Worm (Caenorhabditis elegans) whole organism, early embryonic: ENCODE results near the gene gar-3.

Experiments
- B0310.2 ChIP-seq: sonication (generic microtip); optimal IDR thresholded peaks from 2 replicates; lab custom pipeline; 2016; ENCODE audit warnings: mild to moderate bottlenecking, missing genetic modification characterization, missing compliant biosample characterization
- F13C5.2 ChIP-seq: sonication (generic microtip); optimal IDR thresholded peaks from 2 replicates; lab custom pipeline; 2017; ENCODE audit warnings: mild to moderate bottlenecking, missing genetic modification characterization, inconsistent platforms, missing compliant biosample characterization
- aly-1 ChIP-seq: sonication (generic microtip); optimal IDR thresholded peaks from 2 replicates; lab custom pipeline; 2016; ENCODE audit warnings: missing genetic modification characterization, missing compliant biosample characterization
- ama-1 ChIP-seq: fragments of 150-350 bp; optimal IDR thresholded peaks from 2 replicates; lab custom pipeline; 2014
- ceh-13 ChIP-seq: fragments of 200-800 bp; sonication (Bioruptor generic); optimal IDR thresholded peaks from 2 replicates; lab custom pipeline; 2018; ENCODE audit warnings: mild to moderate bottlenecking, missing genetic modification characterization, missing compliant biosample characterization
- ceh-36 ChIP-seq: sonication (generic microtip); optimal IDR thresholded peaks from 2 replicates; lab custom pipeline; 2016; ENCODE audit warnings: missing genetic modification characterization, inconsistent platforms, missing compliant biosample characterization
- ets-7 ChIP-seq: sonication (generic microtip); optimal IDR thresholded peaks from 2 replicates; lab custom pipeline; 2016; ENCODE audit warnings: missing genotype, missing genetic modification characterization, missing compliant biosample characterization
- flt-1 ChIP-seq: fragments of 200-800 bp; sonication (Bioruptor generic); IDR thresholded peaks from 2 replicates; pipeline ENCODE4 v1.3.6; 2022; ENCODE audit warnings: missing genetic modification characterization, missing compliant biosample characterization
- hmbx-1 ChIP-seq: sonication (generic microtip); optimal IDR thresholded peaks from 2 replicates; lab custom pipeline; 2016; ENCODE audit warnings: mild to moderate bottlenecking, missing genetic modification characterization, missing compliant biosample characterization
- hmg-4 ChIP-seq: fragments of 200-800 bp; sonication (Bioruptor generic); optimal IDR thresholded peaks from 2 replicates; lab custom pipeline; 2018; ENCODE audit warnings: mild to moderate bottlenecking, missing genetic modification characterization, missing compliant biosample characterization
- hnd-1 ChIP-seq: sonication (generic microtip); optimal IDR thresholded peaks from 2 replicates; lab custom pipeline; 2016; ENCODE audit warnings: missing genetic modification characterization, missing compliant biosample characterization
- pes-1 ChIP-seq: fragments of 200-800 bp; sonication (Bioruptor generic); IDR thresholded peaks from 2 replicates; pipeline ENCODE4 v1.3.6; 2022; ENCODE audit warnings: missing genetic modification reagents, missing genetic modification characterization, missing compliant biosample characterization
- scrt-1 ChIP-seq: fragments of 200-800 bp; sonication (Bioruptor generic); IDR thresholded peaks from 2 replicates; pipeline ENCODE4 v1.3.6; 2022; ENCODE audit warnings: missing genetic modification characterization, missing compliant biosample characterization
- sea-1 ChIP-seq: fragments of 200-800 bp; sonication (Bioruptor generic); conservative IDR thresholded peaks from 2 replicates; pipeline ENCODE4 v1.3.6; 2022; ENCODE audit warnings: missing genetic modification characterization, missing compliant biosample characterization
- tbx-11 ChIP-seq: fragments of 200-800 bp; sonication (Bioruptor generic); IDR thresholded peaks from 2 replicates; pipeline ENCODE4 v1.3.6; 2022; ENCODE audit warnings: missing genetic modification characterization, missing compliant biosample characterization
- tbx-37 ChIP-seq: fragments of 200-800 bp; sonication (Bioruptor generic); conservative IDR thresholded peaks from 2 replicates; pipeline ENCODE4 v1.3.6; 2022; ENCODE audit warnings: missing genetic modification reagents, missing genetic modification characterization, missing compliant biosample characterization
- tra-4 ChIP-seq: sonication (generic microtip); optimal IDR thresholded peaks from 2 replicates; lab custom pipeline; 2017; ENCODE audit warnings: missing genetic modification characterization, missing compliant biosample characterization

gar-3 gene

DNA sequence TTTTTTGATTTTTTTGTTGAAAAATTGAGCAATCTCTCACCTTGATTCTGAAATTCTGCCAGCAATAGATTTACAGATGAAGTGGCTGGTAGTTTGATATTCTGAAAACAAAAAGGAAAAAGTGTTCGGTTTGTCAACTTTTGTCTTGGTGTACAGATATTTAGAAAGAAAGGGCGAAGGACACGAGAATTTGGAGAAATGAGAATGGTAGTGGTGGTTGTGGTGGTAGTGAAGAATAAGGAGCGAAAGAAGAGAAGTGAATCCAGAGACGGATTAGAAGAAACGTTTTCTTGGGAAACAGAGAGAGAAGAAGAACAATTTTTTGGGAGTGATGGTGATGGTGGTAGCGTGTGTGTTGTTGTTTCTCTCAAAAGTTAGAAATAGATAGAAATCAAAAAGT is at the start of gene gar-3:
gar-3 (minus strand) TSS at position 101 of the 400 bp plus-strand sequence.
- no peak for TF ChIP-seq tbx-11 (GFP tag; lab: Robert Waterston, UW)
- no peak for TF ChIP-seq scrt-1 (GFP tag; lab: Robert Waterston, UW)
- TF ChIP-seq pes-1 (GFP tag; lab: Robert Waterston, UW): no peak
- no peak for TF ChIP-seq ama-1 (lab: Kevin White, UChicago)
- TF ChIP-seq hnd-1 (tag; lab: Kevin White, UChicago): no peak
- TF ChIP-seq aly-1 (tag; lab: Kevin White, UChicago): no peak
- no peak for TF ChIP-seq tbx-37
- no peak for TF ChIP-seq tra-4

DNA sequence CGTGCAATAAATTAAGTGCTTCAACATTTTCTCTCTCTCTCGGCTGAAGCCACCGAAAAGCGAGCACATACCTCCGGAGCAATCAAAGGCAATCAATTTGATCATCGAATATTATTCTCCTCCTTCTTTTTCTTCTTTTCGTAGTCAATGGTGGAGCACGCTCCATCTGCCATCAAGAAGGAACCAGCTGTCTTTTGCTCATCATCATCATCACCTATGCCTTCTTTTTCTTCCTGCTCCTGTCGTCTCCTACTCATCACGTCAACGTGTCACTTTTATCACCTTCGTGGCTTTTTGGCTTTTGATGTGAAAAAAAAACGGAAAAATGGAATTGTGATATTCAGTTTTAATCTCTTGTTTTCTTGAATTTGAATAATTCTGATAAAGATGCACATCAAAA is 46.1 kb upstream of the gar-3 start:
- TF ChIP-seq scrt-1 (GFP tag; lab: Robert Waterston, UW): no peak
- TF ChIP-seq flt-1 (GFP tag; lab: Robert Waterston, UW): no peak
- TF ChIP-seq sea-1: no peak
- no peak for TF ChIP-seq tbx-37
- no peak for TF ChIP-seq pes-1 (GFP tag; lab: Robert Waterston, UW)
- TF ChIP-seq aly-1 (tag; lab: Kevin White, UChicago): no peak
- TF ChIP-seq F13C5.2 (tag; lab: Kevin White, UChicago): no peak
- no peak for TF ChIP-seq tbx-11 (GFP tag; lab: Robert Waterston, UW)
- TF ChIP-seq hmbx-1 (tag; lab: Kevin White, UChicago): no peak
- TF ChIP-seq ets-7 (tag; lab: Kevin White, UChicago): no peak
- no peak for TF ChIP-seq hnd-1 (tag; lab: Kevin White, UChicago)
- TF ChIP-seq B0310.2 (tag; lab: Kevin White, UChicago): no peak
- no peak for TF ChIP-seq hmg-4 (GFP tag; lab: Kevin White, UChicago)
- TF ChIP-seq tra-4: no peak
- TF ChIP-seq ceh-36 (tag; lab: Kevin White, UChicago): no peak

DNA sequence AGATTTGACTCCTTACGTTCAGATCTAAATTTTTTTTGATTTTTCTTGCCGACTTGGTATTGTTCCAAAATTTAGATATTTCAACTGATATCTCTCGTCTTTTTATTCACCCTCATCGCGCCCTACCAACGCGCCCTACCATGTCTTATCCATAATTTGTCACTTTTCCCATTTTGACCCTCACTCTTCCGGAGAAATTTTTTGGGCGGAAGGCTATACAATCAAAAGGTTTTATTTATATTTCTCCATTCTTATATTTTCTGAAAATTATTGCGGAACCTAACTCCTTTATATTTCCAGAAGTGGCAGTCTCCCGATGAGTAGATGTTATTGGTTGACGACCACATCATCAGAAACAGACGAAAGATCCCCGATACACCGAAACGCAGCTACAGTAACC is 41.3 kb upstream of the gar-3 start, which contains the start of gene hot-1:
hot-1 (plus strand) TSS at position 301 of the 400 bp plus-strand sequence.
- no peak for TF ChIP-seq tbx-37

ce11 chrV:14620311-14620710 is 40.8 kb upstream of the gar-3 start:
- TF ChIP-seq F13C5.2 (tag; lab: Kevin White, UChicago) (no peak), hmbx-1 (tag; lab: Kevin White, UChicago) (no peak), flt-1 (GFP tag; lab: Robert Waterston, UW) (no peak)

DNA sequence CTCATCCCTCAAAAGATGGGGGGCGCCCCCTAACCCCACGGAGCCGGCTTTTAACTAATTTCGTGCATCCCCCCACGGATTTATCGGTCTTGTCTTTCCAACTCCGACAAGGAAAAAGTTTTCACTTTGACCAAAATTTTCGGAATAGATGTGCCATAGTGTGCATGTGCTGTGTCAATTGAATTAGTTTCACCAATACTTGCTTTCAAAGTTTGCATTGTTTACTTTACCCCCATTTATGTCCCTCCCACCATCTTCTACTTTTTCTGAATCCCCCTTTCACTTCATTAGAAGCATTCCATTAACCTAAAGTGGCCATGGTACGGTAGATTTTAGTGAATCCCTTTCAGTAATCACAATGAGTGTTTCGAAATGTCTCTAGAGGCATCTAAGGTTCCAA is 38.2 kb upstream of the gar-3 start:
- TF ChIP-seq pes-1 (GFP tag; lab: Robert Waterston, UW): no peak
- TF ChIP-seq ceh-36 (tag; lab: Kevin White, UChicago): no peak
- TF ChIP-seq B0310.2 (tag; lab: Kevin White, UChicago): no peak
- TF ChIP-seq flt-1 (GFP tag; lab: Robert Waterston, UW): no peak
- TF ChIP-seq hmg-4 (GFP tag; lab: Kevin White, UChicago): no peak
- TF ChIP-seq tbx-37: no peak
- TF ChIP-seq tbx-11 (GFP tag; lab: Robert Waterston, UW): no peak
- no peak for TF ChIP-seq tra-4
- no peak for TF ChIP-seq F13C5.2 (tag; lab: Kevin White, UChicago)
- no peak for TF ChIP-seq sea-1
- TF ChIP-seq aly-1 (tag; lab: Kevin White, UChicago): no peak
- no peak for TF ChIP-seq hmbx-1 (tag; lab: Kevin White, UChicago)
- TF ChIP-seq scrt-1 (GFP tag; lab: Robert Waterston, UW): no peak
- no peak for TF ChIP-seq ama-1 (lab: Kevin White, UChicago)
- TF ChIP-seq hnd-1 (tag; lab: Kevin White, UChicago): no peak
- TF ChIP-seq ceh-13 (GFP tag; lab: Kevin White, UChicago): no peak

DNA sequence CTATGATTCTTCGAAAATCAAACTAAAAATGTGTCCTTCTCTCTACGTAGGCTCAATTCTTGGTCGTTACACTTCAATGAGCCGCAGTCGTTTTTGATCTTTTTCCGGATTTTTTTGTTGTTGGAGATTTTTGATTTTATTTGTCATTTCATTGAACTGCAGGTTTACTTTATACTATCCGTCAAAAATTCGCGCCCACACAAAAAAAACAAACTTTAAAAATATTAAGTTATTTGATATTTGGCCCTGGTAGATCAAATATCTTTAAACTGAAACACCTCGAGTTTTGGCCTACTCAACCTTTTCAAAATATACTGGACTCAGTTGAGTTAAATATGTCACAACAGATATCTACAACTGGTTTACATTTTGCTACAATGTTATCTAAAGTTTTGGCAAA is 36.2 kb upstream of the gar-3 start:
- TF ChIP-seq hmbx-1 (tag; lab: Kevin White, UChicago): no peak
- no peak for TF ChIP-seq tbx-37
- no peak for TF ChIP-seq F13C5.2 (tag; lab: Kevin White, UChicago)
- no peak for TF ChIP-seq scrt-1 (GFP tag; lab: Robert Waterston, UW)
- no peak for TF ChIP-seq aly-1 (tag; lab: Kevin White, UChicago)
- no peak for TF ChIP-seq B0310.2 (tag; lab: Kevin White, UChicago)
- no peak for TF ChIP-seq hnd-1 (tag; lab: Kevin White, UChicago)
- no peak for TF ChIP-seq tra-4
- no peak for TF ChIP-seq flt-1 (GFP tag; lab: Robert Waterston, UW)
- TF ChIP-seq ama-1 (lab: Kevin White, UChicago): no peak
- no peak for TF ChIP-seq ceh-13 (GFP tag; lab: Kevin White, UChicago)
- no peak for TF ChIP-seq ets-7 (tag; lab: Kevin White, UChicago)
- TF ChIP-seq ceh-36 (tag; lab: Kevin White, UChicago): no peak
- no peak for TF ChIP-seq hmg-4 (GFP tag; lab: Kevin White, UChicago)
- no peak for TF ChIP-seq sea-1
- TF ChIP-seq pes-1 (GFP tag; lab: Robert Waterston, UW): no peak

- TF ChIP-seq sea-1 (no peak), tbx-37 (no peak), B0310.2 (tag; lab: Kevin White, UChicago) (no peak), hmg-4 (GFP tag; lab: Kevin White, UChicago) (no peak), hnd-1 (tag; lab: Kevin White, UChicago) (no peak), ceh-36 (tag; lab: Kevin White, UChicago) (no peak), pes-1 (GFP tag; lab: Robert Waterston, UW) (no peak), aly-1 (tag; lab: Kevin White, UChicago) (no peak), F13C5.2 (tag; lab: Kevin White, UChicago) (no peak), scrt-1 (GFP tag; lab: Robert Waterston, UW) (no peak), tra-4 (no peak), tbx-11 (GFP tag; lab: Robert Waterston, UW) (no peak), hmbx-1 (tag; lab: Kevin White, UChicago) (no peak), flt-1 (GFP tag; lab: Robert Waterston, UW) (no peak)
Measured at ce11 chrV:14614454-14614853, 34.9 kb upstream of the gar-3 start.
